Fruit fly (Drosophila melanogaster) whole organism, embryonic: Measurements from ENCODE around the gene Ptp4E.

Experiments used
- Ada2b ChIP-seq: fragments of 200-800 bp; sonication (Bioruptor generic); IDR thresholded peaks from 2 replicates; pipeline ENCODE4 v1.3.6; 2022; ENCODE audit warnings: missing biosample characterization, missing genetic modification characterization
- Adf1 ChIP-seq: fragments of 200-800 bp; sonication (Bioruptor generic); IDR thresholded peaks from 2 replicates; pipeline ENCODE4 v1.3.6; 2022; ENCODE audit warnings: missing biosample characterization, missing genetic modification characterization
- Aef1 ChIP-seq: fragments of 200-800 bp; sonication (Bioruptor generic); IDR thresholded peaks from 3 replicates; pipeline ENCODE4 v1.3.6; 2022; ENCODE audit warnings: missing biosample characterization, missing genetic modification characterization
- CG10209 ChIP-seq: fragments of 200-800 bp; sonication (Bioruptor generic); optimal IDR thresholded peaks from 3 replicates; lab custom pipeline; 2017; ENCODE audit warnings: missing biosample characterization, mild to moderate bottlenecking, missing genetic modification characterization, missing genetic modification reagents
- CG11247 ChIP-seq: fragments of 200-800 bp; sonication (Bioruptor generic); IDR thresholded peaks from 2 replicates; pipeline ENCODE4 v1.3.6; 2022; ENCODE audit warnings: missing biosample characterization, missing genetic modification characterization
- CG11456 ChIP-seq: fragments of 200-800 bp; sonication (Bioruptor generic); IDR thresholded peaks from 3 replicates; pipeline ENCODE4 v1.3.6; 2022; ENCODE audit warnings: missing biosample characterization, missing genetic modification characterization
- CG11504 ChIP-seq: fragments of 200-800 bp; sonication (Bioruptor generic); optimal IDR thresholded peaks from 3 replicates; lab custom pipeline; 2019; ENCODE audit warnings: missing biosample characterization, mild to moderate bottlenecking, missing genetic modification characterization, moderate library complexity
- CG1233 ChIP-seq: fragments of 200-800 bp; sonication (Bioruptor generic); optimal IDR thresholded peaks from 4 replicates; lab custom pipeline; 2018; ENCODE audit warnings: missing biosample characterization, mild to moderate bottlenecking, missing genetic modification characterization
- CG1529 ChIP-seq: fragments of 200-800 bp; sonication (Bioruptor generic); optimal IDR thresholded peaks from 3 replicates; lab custom pipeline; 2018; ENCODE audit warnings: missing biosample characterization, missing genetic modification characterization
- CG15601 ChIP-seq: fragments of 200-800 bp; sonication (Bioruptor generic); optimal IDR thresholded peaks from 3 replicates; lab custom pipeline; 2019; ENCODE audit warnings: missing biosample characterization, mild to moderate bottlenecking, missing genetic modification characterization, moderate library complexity
- CG1647 ChIP-seq: fragments of 200-800 bp; sonication (Bioruptor generic); optimal IDR thresholded peaks from 3 replicates; lab custom pipeline; 2016; ENCODE audit warnings: missing biosample characterization, missing genetic modification characterization
- CG18599 ChIP-seq: fragments of 200-800 bp; sonication (Bioruptor generic); optimal IDR thresholded peaks from 3 replicates; lab custom pipeline; 2017; ENCODE audit warnings: missing biosample characterization, missing genetic modification characterization, mild to moderate bottlenecking, moderate library complexity, missing genetic modification reagents
- CG18764 ChIP-seq: fragments of 200-800 bp; sonication (Bioruptor generic); optimal IDR thresholded peaks from 3 replicates; lab custom pipeline; 2016; ENCODE audit warnings: missing biosample characterization, missing genetic modification characterization
- CG2120 ChIP-seq: fragments of 200-800 bp; sonication (Bioruptor generic); optimal IDR thresholded peaks from 3 replicates; lab custom pipeline; 2016; ENCODE audit warnings: missing biosample characterization, missing genetic modification characterization
- CG30403 ChIP-seq: fragments of 200-800 bp; sonication (Bioruptor generic); optimal IDR thresholded peaks from 3 replicates; lab custom pipeline; 2016; ENCODE audit warnings: missing biosample characterization, missing genetic modification characterization
- CG32772 ChIP-seq: fragments of 200-800 bp; sonication (Bioruptor generic); IDR thresholded peaks from 2 replicates; pipeline ENCODE4 v1.3.6; 2022; ENCODE audit warnings: missing biosample characterization, missing genetic modification characterization
- CG33213 ChIP-seq: fragments of 200-800 bp; sonication (Bioruptor generic); optimal IDR thresholded peaks from 3 replicates; lab custom pipeline; 2016; ENCODE audit warnings: missing biosample characterization, missing genetic modification characterization
- CG42726 ChIP-seq: fragments of 200-800 bp; sonication (Bioruptor generic); IDR thresholded peaks from 2 replicates; pipeline ENCODE4 v1.3.6; 2022; ENCODE audit warnings: missing biosample characterization, missing genetic modification characterization; ENCODE audit not compliant: partially characterized antibody
- CG4360 ChIP-seq: fragments of 200-800 bp; sonication (Bioruptor generic); IDR thresholded peaks from 2 replicates; pipeline ENCODE4 v1.3.6; 2022; ENCODE audit warnings: missing biosample characterization, missing genetic modification characterization
- CG5953 ChIP-seq: fragments of 200-800 bp; sonication (Bioruptor generic); IDR thresholded peaks from 2 replicates; pipeline ENCODE4 v1.3.6; 2022; ENCODE audit warnings: missing biosample characterization, missing genetic modification characterization
- CG6175 ChIP-seq: fragments of 200-800 bp; sonication (Bioruptor generic); IDR thresholded peaks from 3 replicates; pipeline ENCODE4 v1.3.6; 2022; ENCODE audit warnings: missing biosample characterization, missing genetic modification characterization
- CG6654 ChIP-seq: fragments of 200-800 bp; sonication (Bioruptor generic); optimal IDR thresholded peaks from 2 replicates; lab custom pipeline; 2017; ENCODE audit warnings: missing biosample characterization, mild to moderate bottlenecking, missing genetic modification characterization
- CG7839 ChIP-seq: fragments of 200-800 bp; sonication (Bioruptor generic); optimal IDR thresholded peaks from 3 replicates; lab custom pipeline; 2018; ENCODE audit warnings: missing biosample characterization, mild to moderate bottlenecking, missing genetic modification characterization, moderate library complexity
- CkIIα-i1 ChIP-seq: fragments of 200-800 bp; sonication (Bioruptor generic); IDR thresholded peaks from 2 replicates; pipeline ENCODE4 v1.3.6; 2022; ENCODE audit warnings: missing biosample characterization, missing genetic modification characterization
- D19B ChIP-seq: fragments of 200-800 bp; sonication (Bioruptor generic); optimal IDR thresholded peaks from 2 replicates; lab custom pipeline; 2017; ENCODE audit warnings: missing biosample characterization, mild to moderate bottlenecking, missing genetic modification characterization
- Deaf1 ChIP-seq: fragments of 200-800 bp; optimal IDR thresholded peaks from 3 replicates; lab custom pipeline; 2019; ENCODE audit warnings: missing biosample characterization, mild to moderate bottlenecking, missing genetic modification characterization, moderate library complexity
- Dfd ChIP-seq, 2 experiments: fragments of >200 bp; optimal IDR thresholded peaks; 2 replicates each; lab custom pipeline; 2017; ENCODE audit warnings: missing biosample characterization in 2 of 2, missing genetic modification characterization in 2 of 2
- E2f2 ChIP-seq: fragments of 200-800 bp; sonication (Bioruptor generic); IDR thresholded peaks from 2 replicates; pipeline ENCODE4 v1.3.6; 2022; ENCODE audit warnings: missing biosample characterization, missing genetic modification characterization
- Hmr ChIP-seq: fragments of 200-800 bp; sonication (Bioruptor generic); optimal IDR thresholded peaks from 3 replicates; lab custom pipeline; 2017; ENCODE audit warnings: mild to moderate bottlenecking, missing biosample characterization, missing genetic modification reagents, missing genetic modification characterization
- Hmx ChIP-seq: fragments of 200-800 bp; sonication (Bioruptor generic); optimal IDR thresholded peaks from 2 replicates; lab custom pipeline; 2016; ENCODE audit warnings: missing biosample characterization, missing genetic modification characterization
- Hr51 ChIP-seq, 2 experiments: fragments of 200-800 bp; sonication (Bioruptor generic); optimal IDR thresholded peaks; 2 replicates in 1 of 2; 3 replicates in 1 of 2; lab custom pipeline; 2016 to 2018; ENCODE audit warnings: missing biosample characterization in 2 of 2, missing genetic modification characterization in 2 of 2, mild to moderate bottlenecking in 1 of 2, moderate library complexity in 1 of 2
- Mad ChIP-seq: fragments of 200-800 bp; sonication (Bioruptor generic); optimal IDR thresholded peaks from 2 replicates; lab custom pipeline; 2016; ENCODE audit warnings: missing biosample characterization, missing genetic modification characterization
- NC2α ChIP-seq: fragments of 200-800 bp; sonication (Bioruptor generic); optimal IDR thresholded peaks from 2 replicates; lab custom pipeline; 2016; ENCODE audit warnings: missing biosample characterization, missing genetic modification characterization
- Nf-YC ChIP-seq: fragments of 200-800 bp; optimal IDR thresholded peaks from 3 replicates; lab custom pipeline; 2019; ENCODE audit warnings: missing biosample characterization, mild to moderate bottlenecking, missing genetic modification characterization, moderate library complexity
- Six4 ChIP-seq: fragments of 200-800 bp; sonication (Bioruptor generic); optimal IDR thresholded peaks from 2 replicates; lab custom pipeline; 2016; ENCODE audit warnings: missing biosample characterization, missing genetic modification characterization
- Trl ChIP-seq, 3 experiments: fragments of >200 bp in 2 of 3; fragments of 200-800 bp in 1 of 3; sonication (Bioruptor generic) in 1 of 3; optimal IDR thresholded peaks; 2 replicates in 1 of 3; 3 replicates in 2 of 3; lab custom pipeline; 2016 to 2017; ENCODE audit warnings: missing biosample characterization in 1 of 3, missing genetic modification characterization in 1 of 3
- ap ChIP-seq: fragments of 200-800 bp; sonication (Bioruptor generic); IDR thresholded peaks from 2 replicates; pipeline ENCODE4 v1.3.6; 2022; ENCODE audit warnings: missing biosample characterization, missing genetic modification characterization
- ara ChIP-seq: fragments of 200-800 bp; sonication (Bioruptor generic); IDR thresholded peaks from 2 replicates; pipeline ENCODE4 v1.3.6; 2022; ENCODE audit warnings: missing biosample characterization, missing genetic modification characterization
- bcd ChIP-seq: fragments of 200-800 bp; sonication (Bioruptor generic); optimal IDR thresholded peaks from 2 replicates; lab custom pipeline; 2017; ENCODE audit warnings: missing biosample characterization, mild to moderate bottlenecking, missing genetic modification characterization
- cas ChIP-seq: fragments of 200-800 bp; sonication (Bioruptor generic); IDR thresholded peaks from 2 replicates; pipeline ENCODE4 v1.3.6; 2022; ENCODE audit warnings: missing biosample characterization, missing genetic modification characterization
- mam ChIP-seq: fragments of 200-800 bp; sonication (Bioruptor generic); optimal IDR thresholded peaks from 3 replicates; lab custom pipeline; 2016; ENCODE audit warnings: missing biosample characterization, missing genetic modification characterization
- odd ChIP-seq: fragments of 200-800 bp; sonication (Bioruptor generic); optimal IDR thresholded peaks from 2 replicates; lab custom pipeline; 2017; ENCODE audit warnings: missing biosample characterization, mild to moderate bottlenecking, missing genetic modification characterization
- pan ChIP-seq, 4 experiments: fragments of >200 bp in 3 of 4; fragments of 200-800 bp in 1 of 4; sonication (Bioruptor generic) in 1 of 4; optimal IDR thresholded peaks in 3 of 4; IDR thresholded peaks in 1 of 4; 2 replicates each; pipeline versions ENCODE4 v1.3.6 to Lab custom; 2017 to 2022; ENCODE audit warnings: missing biosample characterization in 2 of 4, missing genetic modification characterization in 2 of 4, mixed read lengths in 1 of 4
- phol ChIP-seq: fragments of 200-800 bp; sonication (Bioruptor generic); optimal IDR thresholded peaks from 3 replicates; lab custom pipeline; 2018; ENCODE audit warnings: missing biosample characterization, mild to moderate bottlenecking, missing genetic modification characterization, moderate library complexity
- ranshi ChIP-seq: fragments of 200-800 bp; sonication (Bioruptor generic); IDR thresholded peaks from 2 replicates; pipeline ENCODE4 v1.3.6; 2022; ENCODE audit warnings: missing biosample characterization, missing genetic modification characterization
- sim ChIP-seq: fragments of 200-800 bp; sonication (Bioruptor generic); IDR thresholded peaks from 2 replicates; pipeline ENCODE4 v1.3.6; 2022; ENCODE audit warnings: missing biosample characterization, missing genetic modification characterization
- stwl ChIP-seq: fragments of 200-800 bp; sonication (Bioruptor generic); optimal IDR thresholded peaks from 3 replicates; lab custom pipeline; 2018; ENCODE audit warnings: missing biosample characterization, mild to moderate bottlenecking, missing genetic modification characterization, moderate library complexity
- trem ChIP-seq: fragments of 200-800 bp; optimal IDR thresholded peaks from 3 replicates; lab custom pipeline; 2019; ENCODE audit warnings: missing biosample characterization, mild to moderate bottlenecking, missing genetic modification characterization, moderate library complexity
- vvl ChIP-seq: fragments of 200-800 bp; sonication (Bioruptor generic); IDR thresholded peaks from 2 replicates; pipeline ENCODE4 v1.3.6; 2022; ENCODE audit warnings: missing biosample characterization, missing genetic modification characterization
- wor ChIP-seq: fragments of 200-800 bp; sonication (Bioruptor generic); IDR thresholded peaks from 2 replicates; pipeline ENCODE4 v1.3.6; 2022; ENCODE audit warnings: missing biosample characterization, missing genetic modification characterization
- zf30C ChIP-seq: fragments of 200-800 bp; sonication (Bioruptor generic); optimal IDR thresholded peaks from 3 replicates; lab custom pipeline; 2018; ENCODE audit warnings: missing biosample characterization, mild to moderate bottlenecking, missing genetic modification characterization

Ptp4E gene

DNA sequence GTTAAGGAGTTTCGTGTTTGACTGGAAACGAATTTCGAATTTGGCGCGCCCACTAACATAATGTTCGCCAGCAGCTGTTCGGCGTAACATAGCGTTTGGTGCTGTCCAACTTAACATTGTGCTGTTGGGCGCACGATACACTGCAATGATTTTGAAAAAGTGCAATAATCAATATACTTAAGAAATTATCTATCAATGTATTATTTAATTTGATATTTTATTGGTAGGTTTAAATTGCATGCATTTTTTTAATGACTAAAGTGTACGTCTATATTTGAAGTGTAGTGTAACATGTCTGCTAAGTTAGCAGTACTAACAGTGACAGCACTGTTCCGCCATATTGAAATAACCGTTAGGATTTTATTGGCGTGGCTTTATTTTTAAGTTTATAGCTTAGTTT lies 32.4 kb upstream of the Ptp4E start, which contains the start of gene CG6927 (continued):
- TF ChIP-seq CG4360 (GFP tag; lab: Robert Waterston, UW) = peak; percentile 54
- TF ChIP-seq CG1529 = peak; percentile 14
- peak; percentile 91 for TF ChIP-seq ara (GFP tag; lab: Robert Waterston, UW)
- TF ChIP-seq pan (optimal IDR thresholded peaks at IDR 0.05; lab: Kevin White, UChicago) = no peak
- peak in 1 of 2 experiments; percentile 95 for TF ChIP-seq pan (GFP tag; optimal IDR thresholded peaks at IDR 0.05 in 1 of 2, IDR thresholded peaks at IDR 0.05 in 1 of 2)
- peak; percentile 59 for TF ChIP-seq CG30403
- peak; percentile 67 for TF ChIP-seq sim (GFP tag; lab: Robert Waterston, UW)
- peak; percentile 36 for TF ChIP-seq Deaf1 (tag; lab: Kevin White, UChicago)
- no peak for TF ChIP-seq CG6654 (GFP tag; lab: Kevin White, UChicago)
- no peak for TF ChIP-seq NC2α
- peak; percentile 89 for TF ChIP-seq phol
- peak; percentile 85 for TF ChIP-seq CG11247 (GFP tag; lab: Robert Waterston, UW)
- peak; percentile 69 for TF ChIP-seq CG10209 (GFP tag; lab: Kevin White, UChicago)
- peak; percentile 78 for TF ChIP-seq CG5953 (GFP tag; lab: Robert Waterston, UW)
- TF ChIP-seq ranshi (GFP tag; lab: Robert Waterston, UW) = peak; percentile 91
- peak; percentile 51 for TF ChIP-seq CG1233 (GFP tag; lab: Kevin White, UChicago)
- peak; percentile 82 for TF ChIP-seq zf30C
- TF ChIP-seq CG42726 (GFP tag; lab: Robert Waterston, UW) = no peak
- TF ChIP-seq Hr51 (GFP tag; optimal IDR thresholded peaks at IDR 0.05; lab: Kevin White, UChicago) = peak in 1 of 2 experiments; percentile 61
- peak; percentile 93 for TF ChIP-seq ap
- peak; percentile 86 for TF ChIP-seq CG11456
- peak; percentile 66 for TF ChIP-seq Hmr (GFP tag; lab: Kevin White, UChicago)
- TF ChIP-seq CG2120 = peak; percentile 41
- no peak; the same call in 1 of the 2 replicates for TF ChIP-seq CkIIα-i1 (GFP tag; lab: Robert Waterston, UW)
- TF ChIP-seq cas (GFP tag; lab: Robert Waterston, UW) = peak; percentile 89
- TF ChIP-seq CG6175 = peak; percentile 65; the same call in 1 of the 3 replicates
- TF ChIP-seq Nf-YC (tag; lab: Kevin White, UChicago) = no peak
- TF ChIP-seq wor = peak; percentile 79
- no peak for TF ChIP-seq Six4 (GFP tag; lab: Kevin White, UChicago)
- TF ChIP-seq Aef1 (GFP tag; lab: Robert Waterston, UW) = peak; percentile 90
- TF ChIP-seq CG18599 (GFP tag; lab: Kevin White, UChicago) = peak; percentile 63
- TF ChIP-seq bcd (GFP tag; lab: Kevin White, UChicago) = peak; percentile 85
- peak; percentile 9 for TF ChIP-seq D19B
- peak; percentile 41 for TF ChIP-seq CG15601 (tag; lab: Kevin White, UChicago)
- TF ChIP-seq CG32772 (GFP tag; lab: Robert Waterston, UW) = peak; percentile 100
- peak; percentile 57 for TF ChIP-seq Adf1
- peak; percentile 76 for TF ChIP-seq mam (GFP tag; lab: Kevin White, UChicago)
- TF ChIP-seq CG33213 (GFP tag; lab: Kevin White, UChicago) = no peak
- no peak for TF ChIP-seq Dfd (GFP tag; optimal IDR thresholded peaks at IDR 0.05; lab: Kevin White, UChicago)
- TF ChIP-seq Hmx = peak; percentile 49
- TF ChIP-seq Ada2b (GFP tag; lab: Robert Waterston, UW) = peak; percentile 89
- peak; percentile 89 for TF ChIP-seq CG7839 (tag; lab: Kevin White, UChicago)
- peak; percentile 13 for TF ChIP-seq stwl (tag; lab: Kevin White, UChicago)
- TF ChIP-seq Trl (optimal IDR thresholded peaks at IDR 0.05; lab: Kevin White, UChicago) = no peak
- TF ChIP-seq Trl (GFP tag; optimal IDR thresholded peaks at IDR 0.05; lab: Kevin White, UChicago) = peak; percentile 56
- TF ChIP-seq CG18764 (GFP tag; lab: Kevin White, UChicago) = no peak
- no peak for TF ChIP-seq odd
- peak; percentile 51 for TF ChIP-seq trem (tag; lab: Kevin White, UChicago)
- no peak for TF ChIP-seq Mad (GFP tag; lab: Kevin White, UChicago)
- TF ChIP-seq E2f2 (GFP tag; lab: Robert Waterston, UW) = peak; percentile 83
- TF ChIP-seq CG1647 (GFP tag; lab: Kevin White, UChicago) = no peak
- TF ChIP-seq vvl = peak; percentile 96
- TF ChIP-seq CG11504 (tag; lab: Kevin White, UChicago) = peak; percentile 84
